Worm (Caenorhabditis elegans): ENCODE results near the gene T01D1.3.

- TF ChIP-seq jun-1 (tag; optimal IDR thresholded peaks at IDR 0.05): no peak
- no peak for TF ChIP-seq lsy-12 (tag; optimal IDR thresholded peaks at IDR 0.05)
- no peak for TF ChIP-seq tbx-2 (tag; optimal IDR thresholded peaks at IDR 0.05)
- no peak for TF ChIP-seq nhr-237 (tag; optimal IDR thresholded peaks at IDR 0.05)
- no peak for TF ChIP-seq nhr-28 (tag; optimal IDR thresholded peaks at IDR 0.05)
- no peak for TF ChIP-seq elt-2 (tag; optimal IDR thresholded peaks at IDR 0.05)
- no peak for TF ChIP-seq zag-1 (tag; optimal IDR thresholded peaks at IDR 0.05)
- TF ChIP-seq aly-2 (tag; optimal IDR thresholded peaks at IDR 0.05): no peak
- TF ChIP-seq nhr-67 (tag; optimal IDR thresholded peaks at IDR 0.05): no peak
Measured at ce11 chrII:188967-189366, 13.2 kb upstream of the T01D1.3 start, which contains the start of gene T01D1.5.

Data from whole organism, L3 larva.